Fruit fly (Drosophila melanogaster): ENCODE results near the gene CG13001.
A peak's percentile ranks its signal among the peaks of the same experiment; 100 is the strongest.

CG13001 gene

dm6 chrX:16942735-16943514 lies at the start of gene CG13001, which contains the start of gene RhoGAP15B:
Gene CG13001 (minus strand): TSS chrX:16942871.
Gene RhoGAP15B (plus strand): TSS chrX:16943290.
- TF ChIP-seq CG10348 (GFP tag; IDR thresholded peaks at IDR 0.05) (no peak), gl (tag; optimal IDR thresholded peaks at IDR 0.05) (peak; percentile 12)

- TF ChIP-seq rn (GFP tag; IDR thresholded peaks at IDR 0.05) (no peak), gl (tag; optimal IDR thresholded peaks at IDR 0.05) (no peak), Snoo (tag; optimal IDR thresholded peaks at IDR 0.05) (no peak), EcR (GFP tag; optimal IDR thresholded peaks at IDR 0.05) (no peak), CG12605 (GFP tag; IDR thresholded peaks at IDR 0.05) (no peak), Ets98B (GFP tag; IDR thresholded peaks at IDR 0.05) (no peak), CG8301 (tag; optimal IDR thresholded peaks at IDR 0.05) (no peak), fd96Ca (GFP tag; IDR thresholded peaks at IDR 0.05) (no peak)
Measured at dm6 chrX:16986928-16987327, 44.3 kb upstream of the CG13001 start.

- TF ChIP-seq CG15710 (tag; optimal IDR thresholded peaks at IDR 0.05) (peak; percentile 71), Ets98B (GFP tag; IDR thresholded peaks at IDR 0.05) (peak; percentile 78), CG32121 (GFP tag; IDR thresholded peaks at IDR 0.05) (peak; percentile 82), CG17806 (tag; optimal IDR thresholded peaks at IDR 0.05) (peak; percentile 62), EcR (GFP tag; optimal IDR thresholded peaks at IDR 0.05) (no peak), CG8301 (tag; optimal IDR thresholded peaks at IDR 0.05) (peak; percentile 63), gl (tag; optimal IDR thresholded peaks at IDR 0.05) (peak; percentile 87), fd96Ca (GFP tag; IDR thresholded peaks at IDR 0.05) (peak; percentile 75), CG34367 (tag; optimal IDR thresholded peaks at IDR 0.05) (peak; percentile 77), Snoo (tag; optimal IDR thresholded peaks at IDR 0.05) (peak; percentile 56), Pif1A (GFP tag; optimal IDR thresholded peaks at IDR 0.05) (peak; percentile 79), CG4496 (GFP tag; IDR thresholded peaks at IDR 0.05) (peak; percentile 89), CG8159 (tag; optimal IDR thresholded peaks at IDR 0.05) (peak; percentile 78), Pif1B (GFP tag; optimal IDR thresholded peaks at IDR 0.05) (peak; percentile 86), CG13204 (GFP tag; optimal IDR thresholded peaks at IDR 0.05) (peak; percentile 74), CG9948 (tag; optimal IDR thresholded peaks at IDR 0.05) (peak; percentile 39), CG12605 (GFP tag; IDR thresholded peaks at IDR 0.05) (peak; percentile 91), CG14655 (GFP tag; optimal IDR thresholded peaks at IDR 0.05) (peak; percentile 83), rn (GFP tag; IDR thresholded peaks at IDR 0.05) (no peak; the same call in none of the 2 replicates), D1 (tag; optimal IDR thresholded peaks at IDR 0.05) (no peak), CG10348 (GFP tag; IDR thresholded peaks at IDR 0.05) (no peak)
Measured at dm6 chrX:16968148-16968823, 25.6 kb upstream of the CG13001 start, which contains the start of gene Ubr1. Gene Ubr1 (minus strand): TSS chrX:16968679.

- peak; percentile 89 for TF ChIP-seq CG4496 (GFP tag; IDR thresholded peaks at IDR 0.05)
- no peak for TF ChIP-seq CG8301 (tag; optimal IDR thresholded peaks at IDR 0.05)
- no peak for TF ChIP-seq D1 (tag; optimal IDR thresholded peaks at IDR 0.05)
- TF ChIP-seq Pif1A (GFP tag; optimal IDR thresholded peaks at IDR 0.05): peak; percentile 25
- peak; percentile 0 for TF ChIP-seq CG17806 (tag; optimal IDR thresholded peaks at IDR 0.05)
- TF ChIP-seq CG34367 (tag; optimal IDR thresholded peaks at IDR 0.05): peak; percentile 31
- TF ChIP-seq CG14655 (GFP tag; optimal IDR thresholded peaks at IDR 0.05): peak; percentile 18
- peak; percentile 74 for TF ChIP-seq CG13204 (GFP tag; optimal IDR thresholded peaks at IDR 0.05)
- TF ChIP-seq rn (GFP tag; IDR thresholded peaks at IDR 0.05): no peak
- TF ChIP-seq gl (tag; optimal IDR thresholded peaks at IDR 0.05): no peak
- peak; percentile 20 for TF ChIP-seq CG15710 (tag; optimal IDR thresholded peaks at IDR 0.05)
- TF ChIP-seq Snoo (tag; optimal IDR thresholded peaks at IDR 0.05): peak; percentile 61
- peak; percentile 27; the same call in 1 of the 2 replicates for TF ChIP-seq CG12605 (GFP tag; IDR thresholded peaks at IDR 0.05)
- TF ChIP-seq CG32121 (GFP tag; IDR thresholded peaks at IDR 0.05): no peak
- no peak for TF ChIP-seq CG10348 (GFP tag; IDR thresholded peaks at IDR 0.05)
- TF ChIP-seq EcR (GFP tag; optimal IDR thresholded peaks at IDR 0.05): no peak
- no peak for TF ChIP-seq Pif1B (GFP tag; optimal IDR thresholded peaks at IDR 0.05)
- TF ChIP-seq fd96Ca (GFP tag; IDR thresholded peaks at IDR 0.05): no peak
- TF ChIP-seq CG8159 (tag; optimal IDR thresholded peaks at IDR 0.05): peak; percentile 8
- no peak for TF ChIP-seq CG9948 (tag; optimal IDR thresholded peaks at IDR 0.05)
- TF ChIP-seq Ets98B (GFP tag; IDR thresholded peaks at IDR 0.05): peak; percentile 30; the same call in 1 of the 2 replicates
Measured at dm6 chrX:16967415-16967814, 24.7 kb upstream of the CG13001 start.

dm6 chrX:16966532-16966931 lies 23.9 kb upstream of the CG13001 start:
- TF ChIP-seq CG15710 (tag; optimal IDR thresholded peaks at IDR 0.05): peak; percentile 61
- TF ChIP-seq Ets98B (GFP tag; IDR thresholded peaks at IDR 0.05): peak; percentile 81
- TF ChIP-seq CG12605 (GFP tag; IDR thresholded peaks at IDR 0.05): peak; percentile 57; the same call in 1 of the 2 replicates
- peak; percentile 74 for TF ChIP-seq CG17806 (tag; optimal IDR thresholded peaks at IDR 0.05)
- peak; percentile 80 for TF ChIP-seq CG14655 (GFP tag; optimal IDR thresholded peaks at IDR 0.05)
- no peak for TF ChIP-seq EcR (GFP tag; optimal IDR thresholded peaks at IDR 0.05)
- TF ChIP-seq rn (GFP tag; IDR thresholded peaks at IDR 0.05): no peak
- peak; percentile 44 for TF ChIP-seq gl (tag; optimal IDR thresholded peaks at IDR 0.05)
- TF ChIP-seq Pif1A (GFP tag; optimal IDR thresholded peaks at IDR 0.05): peak; percentile 72
- no peak for TF ChIP-seq D1 (tag; optimal IDR thresholded peaks at IDR 0.05)
- TF ChIP-seq Pif1B (GFP tag; optimal IDR thresholded peaks at IDR 0.05): peak; percentile 50
- TF ChIP-seq CG4496 (GFP tag; IDR thresholded peaks at IDR 0.05): peak; percentile 82
- TF ChIP-seq CG8159 (tag; optimal IDR thresholded peaks at IDR 0.05): peak; percentile 66
- peak; percentile 67 for TF ChIP-seq CG32121 (GFP tag; IDR thresholded peaks at IDR 0.05)
- TF ChIP-seq CG10348 (GFP tag; IDR thresholded peaks at IDR 0.05): no peak
- peak; percentile 58 for TF ChIP-seq CG9948 (tag; optimal IDR thresholded peaks at IDR 0.05)
- TF ChIP-seq CG34367 (tag; optimal IDR thresholded peaks at IDR 0.05): peak; percentile 55
- TF ChIP-seq CG8301 (tag; optimal IDR thresholded peaks at IDR 0.05): peak; percentile 81
- peak; percentile 46 for TF ChIP-seq Snoo (tag; optimal IDR thresholded peaks at IDR 0.05)
- TF ChIP-seq CG13204 (GFP tag; optimal IDR thresholded peaks at IDR 0.05): no peak
- peak; percentile 69 for TF ChIP-seq fd96Ca (GFP tag; IDR thresholded peaks at IDR 0.05)

All from whole organism, pupa.